Worm (Caenorhabditis elegans) whole organism, late embryonic: ENCODE measurements around the gene dat-1.

Experiments
- C08G9.2 ChIP-seq: sonication (generic microtip); optimal IDR thresholded peaks from 2 replicates; lab custom pipeline; 2016; ENCODE audit warnings: mild to moderate bottlenecking, missing genetic modification characterization, moderate library complexity, missing compliant biosample characterization
- C38D4.7 ChIP-seq: fragments of 200-800 bp; sonication (Bioruptor generic); optimal IDR thresholded peaks from 2 replicates; lab custom pipeline; 2018; ENCODE audit warnings: mild to moderate bottlenecking, missing genetic modification characterization, moderate library complexity, missing compliant biosample characterization
- F13H6.1 ChIP-seq: sonication (generic microtip); optimal IDR thresholded peaks from 2 replicates; lab custom pipeline; 2016; ENCODE audit warnings: missing genetic modification characterization, missing compliant biosample characterization
- K02D7.2 ChIP-seq: sonication (generic microtip); optimal IDR thresholded peaks from 2 replicates; lab custom pipeline; 2017; ENCODE audit warnings: mild to moderate bottlenecking, missing genetic modification characterization, missing compliant biosample characterization
- K09A11.1 ChIP-seq: sonication (generic microtip); optimal IDR thresholded peaks from 2 replicates; lab custom pipeline; 2017; ENCODE audit warnings: antibody characterized with exemption, mild to moderate bottlenecking, missing genetic modification characterization, missing compliant biosample characterization; ENCODE audit not compliant: insufficient read depth
- Y22D7AL.16 ChIP-seq: sonication (generic microtip); optimal IDR thresholded peaks from 2 replicates; lab custom pipeline; 2016; ENCODE audit warnings: missing genetic modification characterization, missing compliant biosample characterization
- ama-1 ChIP-seq: fragments of 150-350 bp; optimal IDR thresholded peaks from 2 replicates; lab custom pipeline; 2014
- ceh-14 ChIP-seq: sonication (generic microtip); optimal IDR thresholded peaks from 2 replicates; lab custom pipeline; 2016; ENCODE audit warnings: missing genotype, missing genetic modification characterization, missing compliant biosample characterization
- ceh-18 ChIP-seq: sonication (generic microtip); optimal IDR thresholded peaks from 2 replicates; lab custom pipeline; 2016; ENCODE audit warnings: missing genetic modification characterization, missing compliant biosample characterization
- ceh-2 ChIP-seq: sonication (generic microtip); optimal IDR thresholded peaks from 2 replicates; lab custom pipeline; 2016; ENCODE audit warnings: missing genotype, missing genetic modification characterization, missing compliant biosample characterization
- ceh-24 ChIP-seq: sonication (generic microtip); optimal IDR thresholded peaks from 2 replicates; lab custom pipeline; 2016; ENCODE audit warnings: mild to moderate bottlenecking, missing genetic modification characterization, missing compliant biosample characterization
- ceh-30 ChIP-seq: fragments of 150-350 bp; optimal IDR thresholded peaks from 2 replicates; lab custom pipeline; 2014; ENCODE audit warnings: missing biosample characterization, missing genetic modification characterization
- ceh-34 ChIP-seq: sonication (generic microtip); optimal IDR thresholded peaks from 2 replicates; lab custom pipeline; 2016; ENCODE audit warnings: mild to moderate bottlenecking, missing genetic modification characterization, missing compliant biosample characterization
- ceh-48 ChIP-seq: sonication (generic microtip); optimal IDR thresholded peaks from 2 replicates; lab custom pipeline; 2016; ENCODE audit warnings: missing genetic modification characterization, inconsistent platforms, missing compliant biosample characterization
- ceh-9 ChIP-seq: sonication (generic microtip); optimal IDR thresholded peaks from 2 replicates; lab custom pipeline; 2016; ENCODE audit warnings: mild to moderate bottlenecking, missing genetic modification characterization, inconsistent platforms, missing compliant biosample characterization
- che-1 ChIP-seq: sonication (generic microtip); optimal IDR thresholded peaks from 2 replicates; lab custom pipeline; 2016; ENCODE audit warnings: mild to moderate bottlenecking, missing genetic modification characterization, missing compliant biosample characterization
- dve-1 ChIP-seq: sonication (generic microtip); optimal IDR thresholded peaks from 2 replicates; lab custom pipeline; 2017; ENCODE audit warnings: antibody characterized with exemption, mild to moderate bottlenecking, missing genetic modification characterization, missing compliant biosample characterization
- elt-2 ChIP-seq: sonication (generic microtip); optimal IDR thresholded peaks from 2 replicates; lab custom pipeline; 2016; ENCODE audit warnings: missing genetic modification reagents, missing genetic modification characterization, missing compliant biosample characterization
- ets-4 ChIP-seq: sonication (generic microtip); optimal IDR thresholded peaks from 2 replicates; lab custom pipeline; 2016; ENCODE audit warnings: missing genetic modification characterization, missing compliant biosample characterization
- eyg-1 ChIP-seq: sonication (generic microtip); optimal IDR thresholded peaks from 2 replicates; lab custom pipeline; 2016; ENCODE audit warnings: missing genotype, missing genetic modification characterization, missing compliant biosample characterization
- fax-1 ChIP-seq: sonication (generic microtip); optimal IDR thresholded peaks from 2 replicates; lab custom pipeline; 2016; ENCODE audit warnings: missing genotype, missing genetic modification characterization, missing compliant biosample characterization
- fkh-10 ChIP-seq: fragments of 150-350 bp; optimal IDR thresholded peaks from 2 replicates; lab custom pipeline; 2014; ENCODE audit warnings: missing biosample characterization, missing genetic modification reagents, missing genetic modification characterization
- hlh-13 ChIP-seq: fragments of 200-800 bp; sonication (Bioruptor generic); optimal IDR thresholded peaks from 2 replicates; lab custom pipeline; 2018; ENCODE audit warnings: mild to moderate bottlenecking, missing genetic modification characterization, missing compliant biosample characterization
- hlh-30 ChIP-seq: sonication (generic microtip); optimal IDR thresholded peaks from 2 replicates; lab custom pipeline; 2017; ENCODE audit warnings: antibody characterized with exemption, missing genetic modification characterization, missing compliant biosample characterization; ENCODE audit not compliant: insufficient read depth
- madf-2 ChIP-seq: sonication (generic microtip); optimal IDR thresholded peaks from 2 replicates; lab custom pipeline; 2017; ENCODE audit warnings: missing genetic modification characterization, missing compliant biosample characterization
- nfya-1 ChIP-seq: sonication (generic microtip); optimal IDR thresholded peaks from 2 replicates; lab custom pipeline; 2017; ENCODE audit warnings: missing genetic modification characterization, mild to moderate bottlenecking, missing compliant biosample characterization, antibody characterized with exemption, moderate library complexity
- nhr-11 ChIP-seq: fragments of 150-350 bp; optimal IDR thresholded peaks from 2 replicates; lab custom pipeline; 2014; ENCODE audit warnings: missing biosample characterization, missing genetic modification characterization
- nhr-232 ChIP-seq: sonication (generic microtip); optimal IDR thresholded peaks from 2 replicates; lab custom pipeline; 2016; ENCODE audit warnings: missing genetic modification characterization, missing compliant biosample characterization
- npax-4 ChIP-seq: sonication (generic microtip); optimal IDR thresholded peaks from 2 replicates; lab custom pipeline; 2016; ENCODE audit warnings: missing genetic modification characterization, missing compliant biosample characterization
- pat-9 ChIP-seq: fragments of 200-800 bp; sonication (Bioruptor generic); optimal IDR thresholded peaks from 2 replicates; lab custom pipeline; 2018; ENCODE audit warnings: mild to moderate bottlenecking, missing genetic modification characterization, moderate library complexity, missing compliant biosample characterization
- pax-1 ChIP-seq: fragments of 150-350 bp; optimal IDR thresholded peaks from 2 replicates; lab custom pipeline; 2014; ENCODE audit warnings: missing biosample characterization, missing genetic modification characterization
- pha-2 ChIP-seq: sonication (generic microtip); optimal IDR thresholded peaks from 2 replicates; lab custom pipeline; 2017; ENCODE audit warnings: mild to moderate bottlenecking, missing genetic modification characterization, missing compliant biosample characterization
- pqm-1 ChIP-seq: sonication (generic microtip); optimal IDR thresholded peaks from 2 replicates; lab custom pipeline; 2016; ENCODE audit warnings: missing genetic modification characterization, missing compliant biosample characterization
- rnt-1 ChIP-seq: sonication (generic microtip); optimal IDR thresholded peaks from 2 replicates; lab custom pipeline; 2016; ENCODE audit warnings: missing genetic modification characterization, missing compliant biosample characterization
- sdc-2 ChIP-seq: sonication (generic microtip); optimal IDR thresholded peaks from 2 replicates; lab custom pipeline; 2016; ENCODE audit warnings: missing genotype, missing genetic modification characterization, missing compliant biosample characterization
- tbx-2 ChIP-seq: sonication (generic microtip); optimal IDR thresholded peaks from 2 replicates; lab custom pipeline; 2016; ENCODE audit warnings: missing genetic modification characterization, missing compliant biosample characterization
- ttx-3 ChIP-seq: sonication (generic microtip); optimal IDR thresholded peaks from 2 replicates; lab custom pipeline; 2016; ENCODE audit warnings: missing genetic modification reagents, missing genetic modification characterization, missing compliant biosample characterization
- unc-3 ChIP-seq, 2 experiments: fragments of 200-800 bp in 1 of 2; sonication (Bioruptor generic) in 1 of 2; sonication (generic microtip) in 1 of 2; conservative IDR thresholded peaks in 1 of 2; optimal IDR thresholded peaks in 1 of 2; 2 replicates each; pipeline versions ENCODE4 v1.3.6 to Lab custom; 2016 to 2022; ENCODE audit warnings: missing compliant biosample characterization in 2 of 2, missing genetic modification characterization in 2 of 2, missing genetic modification reagents in 1 of 2
- unc-42 ChIP-seq: sonication (generic microtip); optimal IDR thresholded peaks from 2 replicates; lab custom pipeline; 2016; ENCODE audit warnings: missing genotype, missing genetic modification characterization, missing compliant biosample characterization
- unc-55 ChIP-seq: sonication (generic microtip); optimal IDR thresholded peaks from 2 replicates; lab custom pipeline; 2017; ENCODE audit warnings: missing biosample characterization, missing genetic modification reagents, missing genetic modification characterization
- unc-86 ChIP-seq: sonication (generic microtip); optimal IDR thresholded peaks from 2 replicates; lab custom pipeline; 2016; ENCODE audit warnings: missing genetic modification characterization, missing compliant biosample characterization

dat-1 gene

ce11 chrIII:9236228-9236627 lies 6.5 kb upstream of the dat-1 start, which contains the start of gene T23G5.2:
Gene T23G5.2, minus strand, starts transcription at chrIII:9236328.
- TF ChIP-seq npax-4, result no peak
- TF ChIP-seq F13H6.1 (tag; lab: Kevin White, UChicago), result no peak
- TF ChIP-seq tbx-2 (tag; lab: Kevin White, UChicago), result no peak
- no peak for TF ChIP-seq pha-2
- no peak for TF ChIP-seq hlh-30 (tag; lab: Kevin White, UChicago)
- TF ChIP-seq ceh-34 (tag; lab: Kevin White, UChicago), result no peak
- no peak for TF ChIP-seq ceh-48 (tag; lab: Kevin White, UChicago)
- no peak for TF ChIP-seq pax-1 (tag; lab: Kevin White, UChicago)
- TF ChIP-seq sdc-2, result no peak
- no peak for TF ChIP-seq K02D7.2 (tag; lab: Kevin White, UChicago)
- TF ChIP-seq fkh-10 (GFP tag; lab: Kevin White, UChicago), result no peak
- no peak for TF ChIP-seq fax-1 (tag; lab: Kevin White, UChicago)
- no peak for TF ChIP-seq ceh-30
- TF ChIP-seq nhr-232 (tag; lab: Kevin White, UChicago), result no peak
- no peak for TF ChIP-seq ceh-2 (tag; lab: Kevin White, UChicago)
- no peak for TF ChIP-seq unc-55
- TF ChIP-seq nhr-11 (tag; lab: Kevin White, UChicago), result no peak

- TF ChIP-seq npax-4, result no peak
- TF ChIP-seq, all 69 proteins: peak for 0
Observed at ce11 chrIII:9237626-9238025, 5.1 kb upstream of the dat-1 start.

ce11 chrIII:9239983-9240382 lies 2.8 kb upstream of the dat-1 start, which contains the start of gene saeg-2:
Gene saeg-2, plus strand, starts transcription at chrIII:9240363.
- TF ChIP-seq ceh-18 (tag; lab: Kevin White, UChicago) (peak; percentile 46), ceh-9 (tag; lab: Kevin White, UChicago) (no peak), C38D4.7 (GFP tag; lab: Kevin White, UChicago) (no peak), unc-42 (tag; lab: Kevin White, UChicago) (peak; percentile 16), ceh-24 (no peak), ceh-34 (tag; lab: Kevin White, UChicago) (peak; percentile 2), ets-4 (tag; lab: Kevin White, UChicago) (no peak), elt-2 (peak; percentile 49), hlh-13 (GFP tag; lab: Kevin White, UChicago) (no peak), ceh-48 (tag; lab: Kevin White, UChicago) (no peak), pha-2 (no peak), pat-9 (no peak), nfya-1 (tag; lab: Kevin White, UChicago) (peak; percentile 46), Y22D7AL.16 (no peak), rnt-1 (peak; percentile 72), dve-1 (no peak), ttx-3 (no peak), tbx-2 (tag; lab: Kevin White, UChicago) (peak; percentile 56)

- TF ChIP-seq K02D7.2 (tag; lab: Kevin White, UChicago) (no peak), pqm-1 (tag; lab: Kevin White, UChicago) (no peak), pha-2 (no peak), pat-9 (no peak), ttx-3 (no peak), unc-3 (GFP tag; conservative IDR thresholded peaks at IDR 0.05; lab: Robert Waterston, UW) (no peak), unc-3 (tag; optimal IDR thresholded peaks at IDR 0.05; lab: Kevin White, UChicago) (no peak), K09A11.1 (tag; lab: Kevin White, UChicago) (no peak), eyg-1 (tag; lab: Kevin White, UChicago) (no peak), madf-2 (tag; lab: Kevin White, UChicago) (no peak), unc-86 (no peak), tbx-2 (tag; lab: Kevin White, UChicago) (no peak), nhr-232 (tag; lab: Kevin White, UChicago) (no peak), che-1 (tag; lab: Kevin White, UChicago) (no peak), C08G9.2 (no peak), ama-1 (no peak), ceh-14 (tag; lab: Kevin White, UChicago) (no peak), C38D4.7 (GFP tag; lab: Kevin White, UChicago) (no peak), ceh-34 (tag; lab: Kevin White, UChicago) (no peak)
Observed at ce11 chrIII:9247221-9247620, 4.4 kb downstream of the dat-1 start, which contains the start of gene T02C1.1. Gene T02C1.1, plus strand, starts transcription at chrIII:9247525.
